Worm (Caenorhabditis elegans): ENCODE results near the gene C44F1.1.

Gene C44F1.1

ce11 chrIII:3800934-3801252 is 35.5 kb upstream of the C44F1.1 start:
- TF ChIP-seq sma-3 (GFP tag; optimal IDR thresholded peaks at IDR 0.05) (no peak), egl-27 (tag; optimal IDR thresholded peaks at IDR 0.05) (no peak), unc-62 (GFP tag; optimal IDR thresholded peaks at IDR 0.05) (no peak), ceh-82 (tag; optimal IDR thresholded peaks at IDR 0.05) (no peak), gmeb-1 (tag; optimal IDR thresholded peaks at IDR 0.05) (no peak), blmp-1 (tag; optimal IDR thresholded peaks at IDR 0.05; ENCODE audit: insufficient read depth) (no peak), alr-1 (tag; optimal IDR thresholded peaks at IDR 0.05) (no peak), sem-4 (tag; optimal IDR thresholded peaks at IDR 0.05) (no peak), C34F6.9 (tag; optimal IDR thresholded peaks at IDR 0.05) (no peak), crh-2 (tag; optimal IDR thresholded peaks at IDR 0.05) (no peak), nhr-11 (tag; optimal IDR thresholded peaks at IDR 0.05) (no peak), nhr-25 (tag; optimal IDR thresholded peaks at IDR 0.05) (no peak), fos-1 (tag; optimal IDR thresholded peaks at IDR 0.05) (no peak), nhr-129 (tag; optimal IDR thresholded peaks at IDR 0.05) (no peak), peb-1 (tag; optimal IDR thresholded peaks at IDR 0.05) (no peak), unc-39 (tag; optimal IDR thresholded peaks at IDR 0.05) (no peak), ztf-4 (tag; optimal IDR thresholded peaks at IDR 0.05) (no peak)

DNA sequence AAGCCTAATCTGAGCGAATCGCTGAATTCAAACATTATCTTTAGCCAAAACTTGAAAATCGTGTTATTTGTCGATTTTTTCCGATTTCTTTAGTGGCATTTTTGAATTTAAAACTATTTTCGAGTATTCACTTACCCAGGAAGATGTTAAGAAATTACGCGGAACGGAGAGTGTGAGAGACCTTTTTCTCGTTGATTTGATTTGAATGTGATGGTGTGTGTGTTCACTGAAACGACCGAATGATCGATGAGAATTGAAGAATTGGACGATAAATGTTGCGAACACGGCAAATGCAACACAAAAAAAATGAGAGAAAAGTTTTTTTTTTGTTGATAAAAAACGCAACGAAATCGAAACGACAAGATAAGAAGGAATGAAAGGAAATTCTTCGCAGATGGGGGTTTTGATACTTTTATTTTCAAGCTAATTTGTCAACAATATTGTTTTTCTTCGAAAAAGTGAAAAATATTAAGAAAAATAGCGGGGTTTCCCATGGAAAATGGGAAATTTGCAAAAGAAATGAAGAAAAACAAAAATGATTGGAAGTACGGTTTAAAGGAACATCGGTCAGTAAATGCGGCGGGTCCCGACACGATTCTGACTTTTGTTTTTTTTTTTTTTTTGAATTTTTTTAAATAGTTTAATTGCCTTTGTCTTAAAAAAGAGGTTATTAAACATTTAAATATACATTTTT is 35.0 kb upstream of the C44F1.1 start, which contains the start of gene mtm-3:
Gene mtm-3 (minus strand): TSS at position 228 of the 694 bp plus-strand sequence.
- TF ChIP-seq nhr-11 (tag; optimal IDR thresholded peaks at IDR 0.05) (no peak), fos-1 (tag; optimal IDR thresholded peaks at IDR 0.05) (peak; percentile 48), blmp-1 (tag; optimal IDR thresholded peaks at IDR 0.05; ENCODE audit: insufficient read depth) (peak; percentile 53), nhr-129 (tag; optimal IDR thresholded peaks at IDR 0.05) (no peak)

DNA sequence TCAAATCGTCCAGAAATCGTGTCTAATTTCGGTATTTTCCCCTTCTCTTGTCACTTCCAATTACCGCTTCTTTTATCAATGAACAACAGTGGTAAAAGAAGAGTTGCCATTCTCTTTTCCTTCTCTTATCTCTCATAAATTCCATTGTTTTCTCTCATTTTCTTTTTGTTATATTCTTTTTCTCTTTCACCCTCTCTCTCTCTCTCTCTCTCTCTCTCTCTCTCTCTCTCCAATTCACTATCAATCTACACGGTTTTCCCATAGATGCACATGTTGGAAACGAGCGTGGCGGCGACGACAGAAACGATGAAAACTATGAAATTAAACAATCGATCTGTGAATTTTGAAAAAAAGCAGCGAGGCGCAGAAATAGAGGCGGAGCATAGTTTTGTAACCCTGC is 33.9 kb upstream of the C44F1.1 start:
- TF ChIP-seq blmp-1 (tag; optimal IDR thresholded peaks at IDR 0.05; ENCODE audit: insufficient read depth): peak; percentile 39
- TF ChIP-seq gmeb-1 (tag; optimal IDR thresholded peaks at IDR 0.05): peak; percentile 32
- TF ChIP-seq lsy-2 (tag; optimal IDR thresholded peaks at IDR 0.05): peak in 1 of 2 experiments; percentile 39
- TF ChIP-seq Y55F3AM.14 (GFP tag; optimal IDR thresholded peaks at IDR 0.05): no peak
- TF ChIP-seq nhr-77 (tag; optimal IDR thresholded peaks at IDR 0.05): no peak
- TF ChIP-seq snpc-4 (tag; optimal IDR thresholded peaks at IDR 0.05): no peak
- TF ChIP-seq skn-1 (tag; optimal IDR thresholded peaks at IDR 0.05): no peak
- TF ChIP-seq nhr-6 (tag; optimal IDR thresholded peaks at IDR 0.05): no peak
- no peak for TF ChIP-seq nhr-12 (tag; optimal IDR thresholded peaks at IDR 0.05)
- no peak for TF ChIP-seq zag-1 (tag; optimal IDR thresholded peaks at IDR 0.05)
- no peak for TF ChIP-seq mbf-1 (tag; optimal IDR thresholded peaks at IDR 0.05)
- no peak for TF ChIP-seq unc-62 (GFP tag; optimal IDR thresholded peaks at IDR 0.05)
- peak; percentile 31 for TF ChIP-seq nhr-25 (tag; optimal IDR thresholded peaks at IDR 0.05)
- peak; percentile 39 for TF ChIP-seq egl-27 (tag; optimal IDR thresholded peaks at IDR 0.05)
- TF ChIP-seq fos-1 (tag; optimal IDR thresholded peaks at IDR 0.05): peak; percentile 18
- no peak for TF ChIP-seq ztf-1 (GFP tag; conservative IDR thresholded peaks at IDR 0.05)
- TF ChIP-seq nhr-129 (tag; optimal IDR thresholded peaks at IDR 0.05): peak; percentile 36
- peak; percentile 53 for TF ChIP-seq sma-9 (GFP tag; optimal IDR thresholded peaks at IDR 0.05)
- no peak for TF ChIP-seq sma-9 (tag; optimal IDR thresholded peaks at IDR 0.05)
- peak; percentile 17 for TF ChIP-seq F13H6.1 (tag; optimal IDR thresholded peaks at IDR 0.05)
- TF ChIP-seq sma-3 (GFP tag; optimal IDR thresholded peaks at IDR 0.05): peak; percentile 39
- no peak for TF ChIP-seq mab-5 (tag; optimal IDR thresholded peaks at IDR 0.05)
- no peak for TF ChIP-seq ztf-11 (tag; optimal IDR thresholded peaks at IDR 0.05)
- TF ChIP-seq C34F6.9 (tag; optimal IDR thresholded peaks at IDR 0.05): peak; percentile 12
- no peak for TF ChIP-seq elt-1 (tag; optimal IDR thresholded peaks at IDR 0.05)
- TF ChIP-seq peb-1 (tag; optimal IDR thresholded peaks at IDR 0.05): no peak
- TF ChIP-seq alr-1 (tag; optimal IDR thresholded peaks at IDR 0.05): no peak
- TF ChIP-seq crh-2 (tag; optimal IDR thresholded peaks at IDR 0.05): peak; percentile 66
- no peak for TF ChIP-seq mdl-1 (tag; optimal IDR thresholded peaks at IDR 0.05)

ce11 chrIII:3798416-3798815 is 33.1 kb upstream of the C44F1.1 start:
- TF ChIP-seq lin-13 (GFP tag; optimal IDR thresholded peaks at IDR 0.05) (peak; percentile 23), nhr-6 (tag; optimal IDR thresholded peaks at IDR 0.05) (no peak)
